Fruit fly (Drosophila melanogaster): ENCODE data around the gene CG9997.

Gene CG9997

dm6 chr3R:28805164-28805563 lies 48.4 kb upstream of the CG9997 start (continued):
- TF ChIP-seq sens-2 (GFP tag; IDR thresholded peaks at IDR 0.05) (no peak), CG12942 (GFP tag; optimal IDR thresholded peaks at IDR 0.05) (no peak), pb (GFP tag; optimal IDR thresholded peaks at IDR 0.05) (no peak), tna (GFP tag; IDR thresholded peaks at IDR 0.05; ENCODE audit: partially characterized antibody) (no peak), CG10979 (tag; optimal IDR thresholded peaks at IDR 0.05) (no peak), CG13424 (tag; optimal IDR thresholded peaks at IDR 0.05) (peak; percentile 10), D (optimal IDR thresholded peaks at IDR 0.05) (no peak), D (GFP tag; optimal IDR thresholded peaks at IDR 0.05) (no peak), sob (GFP tag; IDR thresholded peaks at IDR 0.05) (peak; percentile 28; the same call in 1 of the 2 replicates), CG4360 (GFP tag; IDR thresholded peaks at IDR 0.05) (no peak), Blimp-1 (GFP tag; optimal IDR thresholded peaks at IDR 0.05) (no peak), CG10543 (GFP tag; optimal IDR thresholded peaks at IDR 0.05) (no peak)

dm6 chr3R:28790222-28790621 lies 33.4 kb upstream of the CG9997 start, which contains the start of gene intr:
Gene intr (plus strand): TSS chr3R:28790522.
- no peak for TF ChIP-seq slou (GFP tag; optimal IDR thresholded peaks at IDR 0.05)
- no peak for TF ChIP-seq CG5245 (GFP tag; optimal IDR thresholded peaks at IDR 0.05)
- TF ChIP-seq TFAM (GFP tag; optimal IDR thresholded peaks at IDR 0.05): no peak
- TF ChIP-seq CG6791 (GFP tag; IDR thresholded peaks at IDR 0.05; ENCODE audit: partially characterized antibody): no peak
- TF ChIP-seq Hr78 (GFP tag; optimal IDR thresholded peaks at IDR 0.05): no peak
- TF ChIP-seq BEAF-32 (GFP tag; optimal IDR thresholded peaks at IDR 0.05): no peak
- TF ChIP-seq pita (GFP tag; optimal IDR thresholded peaks at IDR 0.05): no peak
- TF ChIP-seq CG8944 (GFP tag; optimal IDR thresholded peaks at IDR 0.05): no peak
- no peak for TF ChIP-seq h (optimal IDR thresholded peaks at IDR 0.05)
- no peak for TF ChIP-seq Spps (tag; optimal IDR thresholded peaks at IDR 0.05)

dm6 chr3R:28789317-28789716 lies 32.5 kb upstream of the CG9997 start, which contains the start of gene CG34295:
Gene CG34295 (plus strand): TSS chr3R:28789617.
- TF ChIP-seq Oli (tag; optimal IDR thresholded peaks at IDR 0.05) (no peak), CG33557 (GFP tag; optimal IDR thresholded peaks at IDR 0.05) (no peak), seq (GFP tag; IDR thresholded peaks at IDR 0.05) (no peak), Rfx (GFP tag; IDR thresholded peaks at IDR 0.05) (no peak), fd102C (GFP tag; optimal IDR thresholded peaks at IDR 0.05) (no peak), CG11723 (GFP tag; optimal IDR thresholded peaks at IDR 0.05) (no peak), CG6175 (GFP tag; IDR thresholded peaks at IDR 0.05) (no peak), jigr1 (GFP tag; IDR thresholded peaks at IDR 0.05) (no peak), trh (GFP tag; optimal IDR thresholded peaks at IDR 0.05) (no peak), CG2199 (GFP tag; IDR thresholded peaks at IDR 0.05) (no peak), CG10462 (GFP tag; optimal IDR thresholded peaks at IDR 0.05) (no peak), CG14014 (GFP tag; IDR thresholded peaks at IDR 0.05) (no peak), sd (tag; optimal IDR thresholded peaks at IDR 0.05) (no peak), tup (GFP tag; optimal IDR thresholded peaks at IDR 0.05) (no peak), CG2116 (GFP tag; optimal IDR thresholded peaks at IDR 0.05) (no peak), Kr (GFP tag; optimal IDR thresholded peaks at IDR 0.05) (no peak), CG3726 (GFP tag; IDR thresholded peaks at IDR 0.05) (no peak), CG7987 (GFP tag; optimal IDR thresholded peaks at IDR 0.05) (no peak)
